Worm (Caenorhabditis elegans) whole organism, early embryonic: ENCODE measurements around the gene AH6.3.

Source experiments
- aly-1 ChIP-seq: sonication (generic microtip); optimal IDR thresholded peaks from 2 replicates; lab custom pipeline; 2016; ENCODE audit warnings: missing genetic modification characterization, missing compliant biosample characterization
- ama-1 ChIP-seq: fragments of 150-350 bp; optimal IDR thresholded peaks from 2 replicates; lab custom pipeline; 2014
- ceh-13 ChIP-seq: fragments of 200-800 bp; sonication (Bioruptor generic); optimal IDR thresholded peaks from 2 replicates; lab custom pipeline; 2018; ENCODE audit warnings: mild to moderate bottlenecking, missing genetic modification characterization, missing compliant biosample characterization
- flt-1 ChIP-seq: fragments of 200-800 bp; sonication (Bioruptor generic); IDR thresholded peaks from 2 replicates; pipeline ENCODE4 v1.3.6; 2022; ENCODE audit warnings: missing genetic modification characterization, missing compliant biosample characterization
- pes-1 ChIP-seq: fragments of 200-800 bp; sonication (Bioruptor generic); IDR thresholded peaks from 2 replicates; pipeline ENCODE4 v1.3.6; 2022; ENCODE audit warnings: missing genetic modification reagents, missing genetic modification characterization, missing compliant biosample characterization

ce11 chrII:9482529-9482928 is 36.3 kb upstream of the AH6.3 start:
- TF ChIP-seq flt-1, result no peak
- no peak for TF ChIP-seq ama-1 (lab: Kevin White, UChicago)
- TF ChIP-seq aly-1, result no peak
- TF ChIP-seq ceh-13, result no peak
- no peak for TF ChIP-seq pes-1 (GFP tag; lab: Robert Waterston, UW)
